Worm (Caenorhabditis elegans) whole organism, young adult: ENCODE results near the gene srh-98.

Experiments
- B0261.1 ChIP-seq: sonication (generic microtip); optimal IDR thresholded peaks from 2 replicates; lab custom pipeline; 2016; ENCODE audit warnings: mild to moderate bottlenecking, missing genetic modification characterization, moderate library complexity, missing compliant biosample characterization
- D2030.7 ChIP-seq: fragments of 200-800 bp; sonication (Bioruptor generic); IDR thresholded peaks from 2 replicates; pipeline ENCODE4 v1.3.6; 2022; ENCODE audit warnings: missing genetic modification reagents, missing genetic modification characterization, missing compliant biosample characterization
- F37B4.10 ChIP-seq: fragments of 200-800 bp; sonication (Bioruptor generic); IDR thresholded peaks from 2 replicates; pipeline ENCODE4 v1.3.6; 2022; ENCODE audit warnings: missing genetic modification characterization, missing compliant biosample characterization
- F39B2.1 ChIP-seq: fragments of 200-800 bp; sonication (Bioruptor generic); IDR thresholded peaks from 2 replicates; pipeline ENCODE4 v1.3.6; 2022; ENCODE audit warnings: missing genetic modification reagents, missing genetic modification characterization, missing compliant biosample characterization
- F49E8.2 ChIP-seq: sonication (generic microtip); optimal IDR thresholded peaks from 3 replicates; lab custom pipeline; 2017; ENCODE audit warnings: missing genetic modification characterization, mild to moderate bottlenecking, missing compliant biosample characterization, antibody characterized with exemption, moderate library complexity; ENCODE audit not compliant: insufficient read depth
- F52B5.7 ChIP-seq: sonication (generic microtip); optimal IDR thresholded peaks from 2 replicates; lab custom pipeline; 2016; ENCODE audit warnings: mild to moderate bottlenecking, missing genetic modification characterization, missing compliant biosample characterization
- Y56A3A.18 ChIP-seq: fragments of 200-800 bp; sonication (Bioruptor generic); IDR thresholded peaks from 2 replicates; pipeline ENCODE4 v1.3.6; 2022; ENCODE audit warnings: missing genetic modification reagents, missing genetic modification characterization, missing compliant biosample characterization
- Y67H2A.10 ChIP-seq: fragments of 200-800 bp; sonication (Bioruptor generic); conservative IDR thresholded peaks from 2 replicates; pipeline ENCODE4 v1.3.6; 2022; ENCODE audit warnings: missing genetic modification reagents, missing genetic modification characterization, missing compliant biosample characterization
- ZK185.1 ChIP-seq: sonication (generic microtip); optimal IDR thresholded peaks from 2 replicates; lab custom pipeline; 2016; ENCODE audit warnings: mild to moderate bottlenecking, missing genetic modification characterization, missing compliant biosample characterization; ENCODE audit not compliant: poor library complexity, severe bottlenecking
- akir-1 ChIP-seq: fragments of 200-800 bp; sonication (Bioruptor generic); optimal IDR thresholded peaks from 2 replicates; lab custom pipeline; 2018; ENCODE audit warnings: mild to moderate bottlenecking, missing genetic modification characterization, moderate library complexity, missing compliant biosample characterization
- attf-5 ChIP-seq: fragments of 200-800 bp; sonication (Bioruptor generic); optimal IDR thresholded peaks from 2 replicates; lab custom pipeline; 2018; ENCODE audit warnings: mild to moderate bottlenecking, missing genetic modification characterization, missing compliant biosample characterization
- attf-6 ChIP-seq: fragments of 200-800 bp; sonication (Bioruptor generic); IDR thresholded peaks from 2 replicates; pipeline ENCODE4 v1.3.6; 2022; ENCODE audit warnings: missing genetic modification reagents, missing genetic modification characterization, missing compliant biosample characterization
- ccch-3 ChIP-seq: fragments of 200-800 bp; sonication (Bioruptor generic); optimal IDR thresholded peaks from 2 replicates; lab custom pipeline; 2018; ENCODE audit warnings: mild to moderate bottlenecking, missing genetic modification characterization, missing compliant biosample characterization
- ceh-100 ChIP-seq: fragments of 200-800 bp; sonication (Bioruptor generic); IDR thresholded peaks from 2 replicates; pipeline ENCODE4 v1.3.6; 2022; ENCODE audit warnings: missing genetic modification reagents, missing genetic modification characterization, missing compliant biosample characterization
- ceh-27 ChIP-seq: fragments of 200-800 bp; sonication (Bioruptor generic); optimal IDR thresholded peaks from 2 replicates; lab custom pipeline; 2018; ENCODE audit warnings: mild to moderate bottlenecking, missing genetic modification characterization, moderate library complexity, missing compliant biosample characterization
- die-1 ChIP-seq: sonication (generic microtip); optimal IDR thresholded peaks from 2 replicates; lab custom pipeline; 2016; ENCODE audit warnings: missing genotype, mild to moderate bottlenecking, missing genetic modification characterization, missing compliant biosample characterization
- dox-1 ChIP-seq: fragments of 200-800 bp; sonication (Bioruptor generic); IDR thresholded peaks from 2 replicates; pipeline ENCODE4 v1.3.6; 2022; ENCODE audit warnings: missing genetic modification reagents, missing genetic modification characterization, missing compliant biosample characterization
- dpl-1 ChIP-seq: fragments of 150-350 bp; optimal IDR thresholded peaks from 2 replicates; lab custom pipeline; 2014; ENCODE audit warnings: missing biosample characterization, missing genetic modification reagents, missing genetic modification characterization
- efl-1 ChIP-seq: fragments of 150-350 bp; optimal IDR thresholded peaks from 2 replicates; lab custom pipeline; 2014; ENCODE audit warnings: missing biosample characterization, missing genetic modification reagents, missing genetic modification characterization
- egl-18 ChIP-seq: fragments of 200-800 bp; sonication (Bioruptor generic); IDR thresholded peaks from 2 replicates; pipeline ENCODE4 v1.3.6; 2022; ENCODE audit warnings: missing genetic modification reagents, missing genetic modification characterization, missing compliant biosample characterization
- egl-44 ChIP-seq: fragments of 200-800 bp; sonication (Bioruptor generic); IDR thresholded peaks from 2 replicates; pipeline ENCODE4 v1.3.6; 2022; ENCODE audit warnings: missing genetic modification reagents, missing genetic modification characterization, missing compliant biosample characterization
- ekl-4 ChIP-seq: fragments of 200-800 bp; sonication (Bioruptor generic); IDR thresholded peaks from 2 replicates; pipeline ENCODE4 v1.3.6; 2022; ENCODE audit warnings: missing genetic modification reagents, missing genetic modification characterization, missing compliant biosample characterization
- him-1 ChIP-seq: sonication (generic microtip); optimal IDR thresholded peaks from 2 replicates; lab custom pipeline; 2016; ENCODE audit warnings: missing genotype, missing genetic modification reagents, missing genetic modification characterization, missing compliant biosample characterization
- hmg-20 ChIP-seq: fragments of 200-800 bp; sonication (Bioruptor generic); IDR thresholded peaks from 2 replicates; pipeline ENCODE4 v1.3.6; 2022; ENCODE audit warnings: missing genetic modification reagents, missing genetic modification characterization, missing compliant biosample characterization
- hrde-1 ChIP-seq: sonication (generic microtip); optimal IDR thresholded peaks from 2 replicates; lab custom pipeline; 2016; ENCODE audit warnings: missing genetic modification characterization, mild to moderate bottlenecking, missing compliant biosample characterization, moderate library complexity, missing genotype, missing genetic modification reagents, borderline replicate concordance
- lir-1 ChIP-seq: fragments of 200-800 bp; sonication (Bioruptor generic); conservative IDR thresholded peaks from 2 replicates; pipeline ENCODE4 v1.3.6; 2022; ENCODE audit warnings: missing genetic modification reagents, missing genetic modification characterization, missing compliant biosample characterization
- madf-8 ChIP-seq: fragments of 200-800 bp; sonication (Bioruptor generic); conservative IDR thresholded peaks from 2 replicates; pipeline ENCODE4 v1.3.6; 2022; ENCODE audit warnings: missing genetic modification reagents, missing genetic modification characterization, missing compliant biosample characterization
- mcd-1 ChIP-seq: fragments of 200-800 bp; sonication (Bioruptor generic); IDR thresholded peaks from 2 replicates; pipeline ENCODE4 v1.3.6; 2022; ENCODE audit warnings: missing genetic modification reagents, missing genetic modification characterization, missing compliant biosample characterization
- mes-4 ChIP-seq: sonication (generic microtip); optimal IDR thresholded peaks from 2 replicates; lab custom pipeline; 2016; ENCODE audit warnings: missing genotype, missing genetic modification characterization, missing compliant biosample characterization
- mxl-1 ChIP-seq: sonication (generic microtip); optimal IDR thresholded peaks from 2 replicates; lab custom pipeline; 2016; ENCODE audit warnings: missing genetic modification characterization, missing compliant biosample characterization
- nfya-1 ChIP-seq: sonication (generic microtip); optimal IDR thresholded peaks from 2 replicates; lab custom pipeline; 2017; ENCODE audit warnings: antibody characterized with exemption, missing compliant biosample characterization, missing genetic modification characterization, borderline replicate concordance; ENCODE audit not compliant: insufficient read depth
- nfyb-1 ChIP-seq: fragments of 200-800 bp; sonication (Bioruptor generic); IDR thresholded peaks from 2 replicates; pipeline ENCODE4 v1.3.6; 2022; ENCODE audit warnings: missing genetic modification reagents, missing genetic modification characterization, missing compliant biosample characterization
- nhr-179 ChIP-seq: sonication (generic microtip); optimal IDR thresholded peaks from 2 replicates; lab custom pipeline; 2016; ENCODE audit warnings: mild to moderate bottlenecking, missing genetic modification characterization, missing compliant biosample characterization
- pbrm-1 ChIP-seq: fragments of 200-800 bp; sonication (Bioruptor generic); IDR thresholded peaks from 2 replicates; pipeline ENCODE4 v1.3.6; 2022; ENCODE audit warnings: missing genetic modification reagents, missing genetic modification characterization, missing compliant biosample characterization
- snpc-1.1 ChIP-seq: sonication (generic microtip); optimal IDR thresholded peaks from 2 replicates; lab custom pipeline; 2017; ENCODE audit warnings: missing genetic modification characterization, mild to moderate bottlenecking, missing compliant biosample characterization, antibody characterized with exemption, moderate library complexity, missing genotype, missing genetic modification reagents; ENCODE audit not compliant: insufficient read depth
- snpc-3.4 ChIP-seq: sonication (generic microtip); optimal IDR thresholded peaks from 2 replicates; lab custom pipeline; 2017; ENCODE audit warnings: missing genetic modification characterization, mild to moderate bottlenecking, missing compliant biosample characterization, antibody characterized with exemption, moderate library complexity, missing genotype, missing genetic modification reagents
- tbp1 ChIP-seq: fragments of 200-800 bp; sonication (Bioruptor generic); optimal IDR thresholded peaks from 2 replicates; lab custom pipeline; 2018; ENCODE audit warnings: mild to moderate bottlenecking, missing genetic modification characterization, missing compliant biosample characterization
- tbx-9 ChIP-seq: sonication (generic microtip); optimal IDR thresholded peaks from 2 replicates; lab custom pipeline; 2016; ENCODE audit warnings: borderline replicate concordance, missing genetic modification characterization, inconsistent platforms, missing compliant biosample characterization
- xnd-1 ChIP-seq: sonication (generic microtip); optimal IDR thresholded peaks from 2 replicates; lab custom pipeline; 2016; ENCODE audit warnings: missing genotype, missing genetic modification reagents, missing genetic modification characterization, missing compliant biosample characterization
- zim-3 ChIP-seq: sonication (generic microtip); optimal IDR thresholded peaks from 2 replicates; lab custom pipeline; 2017; ENCODE audit warnings: mild to moderate bottlenecking, missing genetic modification characterization, moderate library complexity, missing compliant biosample characterization
- ztf-25 ChIP-seq: fragments of 200-800 bp; sonication (Bioruptor generic); IDR thresholded peaks from 2 replicates; pipeline ENCODE4 v1.3.6; 2022; ENCODE audit warnings: missing genetic modification reagents, missing genetic modification characterization, missing compliant biosample characterization

The srh-98 gene

ce11 chrV:16246579-16246978 is 11.0 kb upstream of the srh-98 start, which contains the start of gene srh-95:
TSS of gene srh-95 (plus strand) at chrV:16246879.
- no peak for TF ChIP-seq hmg-20 (GFP tag; lab: Robert Waterston, UW)
- TF ChIP-seq F37B4.10, result no peak
- TF ChIP-seq lir-1 (GFP tag; lab: Robert Waterston, UW), result no peak
- no peak for TF ChIP-seq ztf-25 (GFP tag; lab: Robert Waterston, UW)
- TF ChIP-seq zim-3 (tag; lab: Kevin White, UChicago), result no peak
- TF ChIP-seq akir-1 (GFP tag; lab: Kevin White, UChicago), result no peak
- no peak for TF ChIP-seq die-1 (tag; lab: Kevin White, UChicago)
- TF ChIP-seq mes-4 (tag; lab: Kevin White, UChicago), result no peak
- TF ChIP-seq hrde-1 (tag; lab: Kevin White, UChicago), result no peak
- TF ChIP-seq mxl-1 (tag; lab: Kevin White, UChicago), result no peak
- TF ChIP-seq mcd-1 (GFP tag; lab: Robert Waterston, UW), result no peak
- no peak for TF ChIP-seq D2030.7 (GFP tag; lab: Robert Waterston, UW)
- no peak for TF ChIP-seq F49E8.2
- no peak for TF ChIP-seq ekl-4 (GFP tag; lab: Robert Waterston, UW)
- TF ChIP-seq pbrm-1 (GFP tag; lab: Robert Waterston, UW), result no peak

- TF ChIP-seq dpl-1 (GFP tag; lab: Kevin White, UChicago) (no peak), ceh-27 (GFP tag; lab: Kevin White, UChicago) (no peak), nfya-1 (tag; lab: Kevin White, UChicago) (no peak), B0261.1 (tag; lab: Kevin White, UChicago) (no peak)
Measured at ce11 chrV:16244078-16244477, 8.5 kb upstream of the srh-98 start, which contains the start of gene srh-104. TSS of gene srh-104 (minus strand) at chrV:16244178.

ce11 chrV:16237223-16237622 is 1.7 kb upstream of the srh-98 start, which contains the start of gene F21H7.5:
TSS of gene F21H7.5 (plus strand) at chrV:16237523.
- TF ChIP-seq ekl-4 (GFP tag; lab: Robert Waterston, UW), result no peak

- no peak for TF ChIP-seq attf-5 (GFP tag; lab: Kevin White, UChicago)
- TF ChIP-seq tbp1 (GFP tag; lab: Kevin White, UChicago), result no peak
- no peak for TF ChIP-seq dox-1
- no peak for TF ChIP-seq attf-6 (GFP tag; lab: Robert Waterston, UW)
- no peak for TF ChIP-seq efl-1 (GFP tag; lab: Kevin White, UChicago)
- no peak for TF ChIP-seq snpc-3.4
- no peak for TF ChIP-seq him-1 (tag; lab: Kevin White, UChicago)
- TF ChIP-seq F39B2.1 (GFP tag; lab: Robert Waterston, UW), result no peak
- no peak for TF ChIP-seq egl-44 (GFP tag; lab: Robert Waterston, UW)
- no peak for TF ChIP-seq F52B5.7 (tag; lab: Kevin White, UChicago)
Measured at ce11 chrV:16235135-16235534, 412 bp downstream of the srh-98 start, which contains the start of gene F21H7.3. TSS of gene F21H7.3 (minus strand) at chrV:16235235.

- TF ChIP-seq nfyb-1 (no peak), xnd-1 (tag; lab: Kevin White, UChicago) (no peak), mxl-1 (tag; lab: Kevin White, UChicago) (no peak), tbx-9 (tag; lab: Kevin White, UChicago) (no peak), snpc-1.1 (no peak), ZK185.1 (tag; lab: Kevin White, UChicago) (no peak), nhr-179 (tag; lab: Kevin White, UChicago) (no peak), madf-8 (GFP tag; lab: Robert Waterston, UW) (no peak), ceh-100 (GFP tag; lab: Robert Waterston, UW) (no peak), egl-18 (GFP tag; lab: Robert Waterston, UW) (no peak), ccch-3 (GFP tag; lab: Kevin White, UChicago) (no peak), zim-3 (tag; lab: Kevin White, UChicago) (no peak), Y67H2A.10 (GFP tag; lab: Robert Waterston, UW) (no peak), Y56A3A.18 (no peak)
- TF ChIP-seq, all 124 proteins: peak for 0
Measured at ce11 chrV:16233624-16234023, 1.9 kb downstream of the srh-98 start, which contains the start of gene clec-233. TSS of gene clec-233 (plus strand) at chrV:16233924.
